Worm (Caenorhabditis elegans): ENCODE results near the gene hil-4.

DNA sequence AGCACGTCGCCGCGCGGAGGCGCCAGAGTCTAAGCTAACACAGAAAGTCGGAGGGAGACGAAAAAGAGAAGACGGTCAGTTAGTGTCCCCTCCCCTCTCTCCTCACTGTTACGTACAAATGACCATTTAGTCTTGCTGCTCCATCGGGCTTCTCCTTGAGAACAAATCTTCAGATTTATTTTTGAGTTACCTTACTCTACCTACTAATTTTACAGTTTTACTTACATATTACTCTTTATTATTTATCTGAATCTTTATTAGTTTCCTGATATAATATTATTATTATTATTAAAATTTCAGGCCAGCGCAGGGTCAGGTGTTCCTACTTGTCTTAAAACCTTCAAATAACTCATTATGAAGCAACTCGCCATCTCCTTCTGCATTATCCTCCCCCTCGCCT is 46.7 kb downstream of the hil-4 start, which contains the start of gene R02F11.1:
- TF ChIP-seq sea-1 (GFP tag; conservative IDR thresholded peaks at IDR 0.05), result no peak
- TF ChIP-seq ama-1 (optimal IDR thresholded peaks at IDR 0.05), result no peak
- no peak for TF ChIP-seq flt-1 (GFP tag; IDR thresholded peaks at IDR 0.05)
- TF ChIP-seq B0310.2 (tag; optimal IDR thresholded peaks at IDR 0.05), result no peak
- TF ChIP-seq tbx-11 (GFP tag; IDR thresholded peaks at IDR 0.05), result no peak
- TF ChIP-seq ceh-13 (GFP tag; optimal IDR thresholded peaks at IDR 0.05), result no peak
- TF ChIP-seq hnd-1 (tag; optimal IDR thresholded peaks at IDR 0.05), result no peak
- TF ChIP-seq tra-4 (tag; optimal IDR thresholded peaks at IDR 0.05), result no peak
- TF ChIP-seq hmbx-1 (tag; optimal IDR thresholded peaks at IDR 0.05), result no peak
- TF ChIP-seq tbx-37 (GFP tag; conservative IDR thresholded peaks at IDR 0.05), result no peak
- no peak for TF ChIP-seq aly-1 (tag; optimal IDR thresholded peaks at IDR 0.05)
- no peak for TF ChIP-seq ets-7 (tag; optimal IDR thresholded peaks at IDR 0.05)
- no peak for TF ChIP-seq scrt-1 (GFP tag; IDR thresholded peaks at IDR 0.05)
